Worm (Caenorhabditis elegans) whole organism, L4/young adult: ENCODE data around the gene enu-3.6.

Experiments
- W03F9.2 ChIP-seq: fragments of 150-350 bp; optimal IDR thresholded peaks from 2 replicates; lab custom pipeline; 2014; ENCODE audit warnings: missing biosample characterization, missing genetic modification characterization
- dao-5 ChIP-seq: sonication (generic microtip); optimal IDR thresholded peaks from 2 replicates; lab custom pipeline; 2016; ENCODE audit warnings: missing genotype, missing genetic modification characterization, moderate library complexity, missing compliant biosample characterization
- him-1 ChIP-seq: sonication (generic microtip); optimal IDR thresholded peaks from 2 replicates; lab custom pipeline; 2016; ENCODE audit warnings: missing genotype, missing genetic modification reagents, missing genetic modification characterization, missing compliant biosample characterization

enu-3.6 gene

ce11 chrIII:10718078-10718477, 32.2 kb upstream of the enu-3.6 start:
- TF ChIP-seq dao-5 (tag; lab: Kevin White, UChicago), result no peak
- no peak for TF ChIP-seq W03F9.2 (tag; lab: Kevin White, UChicago)
- TF ChIP-seq him-1 (tag; lab: Kevin White, UChicago), result no peak

- TF ChIP-seq him-1 (tag; lab: Kevin White, UChicago), result no peak
- TF ChIP-seq W03F9.2 (tag; lab: Kevin White, UChicago), result no peak
- TF ChIP-seq dao-5 (tag; lab: Kevin White, UChicago), result no peak
Observed at ce11 chrIII:10719057-10719456, 31.2 kb upstream of the enu-3.6 start.

- TF ChIP-seq dao-5 (tag; lab: Kevin White, UChicago), result no peak
- TF ChIP-seq W03F9.2 (tag; lab: Kevin White, UChicago), result peak; percentile 17
- peak; percentile 20 for TF ChIP-seq him-1 (tag; lab: Kevin White, UChicago)
Observed at ce11 chrIII:10720170-10720569, 30.1 kb upstream of the enu-3.6 start.

- TF ChIP-seq W03F9.2 (tag; lab: Kevin White, UChicago) (no peak), dao-5 (tag; lab: Kevin White, UChicago) (no peak), him-1 (tag; lab: Kevin White, UChicago) (no peak)
Observed at ce11 chrIII:10721056-10721455, 29.2 kb upstream of the enu-3.6 start.

- no peak for TF ChIP-seq him-1 (tag; lab: Kevin White, UChicago)
- no peak for TF ChIP-seq W03F9.2 (tag; lab: Kevin White, UChicago)
- no peak for TF ChIP-seq dao-5 (tag; lab: Kevin White, UChicago)
Observed at ce11 chrIII:10730510-10730909, 19.7 kb upstream of the enu-3.6 start, which contains the start of gene tat-3. Gene tat-3 (minus strand): TSS chrIII:10730705.

ce11 chrIII:10733300-10733699, 16.9 kb upstream of the enu-3.6 start:
- TF ChIP-seq dao-5 (tag; lab: Kevin White, UChicago), result no peak
- TF ChIP-seq W03F9.2 (tag; lab: Kevin White, UChicago), result no peak
- no peak for TF ChIP-seq him-1 (tag; lab: Kevin White, UChicago)

ce11 chrIII:10734511-10735233, 15.6 kb upstream of the enu-3.6 start:
- TF ChIP-seq dao-5 (tag; lab: Kevin White, UChicago) (no peak), him-1 (tag; lab: Kevin White, UChicago) (no peak), W03F9.2 (tag; lab: Kevin White, UChicago) (no peak)

ce11 chrIII:10736322-10736985, 13.8 kb upstream of the enu-3.6 start:
- TF ChIP-seq W03F9.2 (tag; lab: Kevin White, UChicago) (no peak), him-1 (tag; lab: Kevin White, UChicago) (no peak), dao-5 (tag; lab: Kevin White, UChicago) (no peak)

ce11 chrIII:10738081-10738480, 12.2 kb upstream of the enu-3.6 start:
- TF ChIP-seq him-1 (tag; lab: Kevin White, UChicago) (no peak), dao-5 (tag; lab: Kevin White, UChicago) (no peak)

ce11 chrIII:10739455-10739854, 10.8 kb upstream of the enu-3.6 start, which contains the start of gene smap-1:
Gene smap-1 (minus strand): TSS chrIII:10739792.
- TF ChIP-seq W03F9.2 (tag; lab: Kevin White, UChicago), result no peak
- TF ChIP-seq dao-5 (tag; lab: Kevin White, UChicago), result no peak
- TF ChIP-seq him-1 (tag; lab: Kevin White, UChicago), result no peak

ce11 chrIII:10739902-10740301, 10.3 kb upstream of the enu-3.6 start:
- TF ChIP-seq W03F9.2 (tag; lab: Kevin White, UChicago), result peak; percentile 19
- no peak for TF ChIP-seq dao-5 (tag; lab: Kevin White, UChicago)

ce11 chrIII:10740518-10740917, 9.7 kb upstream of the enu-3.6 start, which contains the start of gene K01G5.8:
Gene K01G5.8 (minus strand): TSS chrIII:10740772.
- TF ChIP-seq him-1 (tag; lab: Kevin White, UChicago) (no peak), W03F9.2 (tag; lab: Kevin White, UChicago) (no peak), dao-5 (tag; lab: Kevin White, UChicago) (no peak)

- TF ChIP-seq W03F9.2 (tag; lab: Kevin White, UChicago), result peak; percentile 91
- TF ChIP-seq dao-5 (tag; lab: Kevin White, UChicago), result no peak
Observed at ce11 chrIII:10742382-10742860, 7.8 kb upstream of the enu-3.6 start, which contains the start of the genes tbb-1 and rib-2. Gene tbb-1 (minus strand): TSS chrIII:10742432. Gene rib-2 (plus strand): TSS chrIII:10742810.
